Fruit fly (Drosophila melanogaster) whole organism, wandering third instar larva: Measurements from ENCODE around the gene CG8292.

ENCODE experiments used
- CG9705 ChIP-seq: fragments of 200-800 bp; sonication (Bioruptor generic); optimal IDR thresholded peaks from 2 replicates; lab custom pipeline; 2018; ENCODE audit warnings: missing biosample characterization, mild to moderate bottlenecking, missing genetic modification characterization
- Dif ChIP-seq: fragments of 200-275, 200-300 bp; sonication (Bioruptor generic); optimal IDR thresholded peaks from 2 replicates; lab custom pipeline; 2018; ENCODE audit warnings: missing biosample characterization, missing genetic modification characterization; ENCODE audit not compliant: partially characterized antibody
- GATAd ChIP-seq: sonication (Bioruptor generic); optimal IDR thresholded peaks from 2 replicates; lab custom pipeline; 2016; ENCODE audit warnings: missing biosample characterization, missing genetic modification characterization
- HLH106 ChIP-seq: fragments of 200-800 bp; optimal IDR thresholded peaks from 3 replicates; lab custom pipeline; 2019; ENCODE audit warnings: missing biosample characterization, mild to moderate bottlenecking, missing genetic modification characterization, moderate library complexity
- Hnf4 ChIP-seq: fragments of 200-800 bp; sonication (Bioruptor generic); optimal IDR thresholded peaks from 2 replicates; lab custom pipeline; 2016; ENCODE audit warnings: missing biosample characterization, mild to moderate bottlenecking, missing genetic modification characterization
- Hr78 ChIP-seq: fragments of >200 bp; optimal IDR thresholded peaks from 2 replicates; lab custom pipeline; 2017; ENCODE audit warnings: missing biosample characterization, missing genetic modification characterization
- Hr83 ChIP-seq: fragments of 200-300 bp; sonication (Bioruptor generic); optimal IDR thresholded peaks from 2 replicates; lab custom pipeline; 2016; ENCODE audit warnings: missing biosample characterization, mild to moderate bottlenecking, missing genetic modification characterization, moderate library complexity; ENCODE audit not compliant: poor library complexity, severe bottlenecking
- Jra ChIP-seq: sonication (Bioruptor generic); optimal IDR thresholded peaks from 2 replicates; lab custom pipeline; 2016; ENCODE audit warnings: missing biosample characterization, missing genetic modification characterization
- Mio ChIP-seq: sonication (Bioruptor generic); optimal IDR thresholded peaks from 2 replicates; lab custom pipeline; 2016; ENCODE audit warnings: missing biosample characterization, missing genetic modification characterization
- N ChIP-seq: fragments of >200 bp; optimal IDR thresholded peaks from 2 replicates; lab custom pipeline; 2018; ENCODE audit warnings: missing biosample characterization, missing external identifiers, missing genetic modification characterization
- OdsH ChIP-seq: fragments of 200-800 bp; sonication (Bioruptor generic); optimal IDR thresholded peaks from 2 replicates; lab custom pipeline; 2016; ENCODE audit warnings: missing biosample characterization, mild to moderate bottlenecking, missing genetic modification characterization
- Sp1 ChIP-seq: fragments of 200-800 bp; sonication (Bioruptor generic); optimal IDR thresholded peaks from 3 replicates; lab custom pipeline; 2019; ENCODE audit warnings: missing biosample characterization, mild to moderate bottlenecking, missing genetic modification characterization, moderate library complexity
- br ChIP-seq: fragments of 200-800 bp; sonication (Bioruptor generic); optimal IDR thresholded peaks from 2 replicates; lab custom pipeline; 2016; ENCODE audit warnings: missing biosample characterization, missing genetic modification characterization
- brk ChIP-seq: fragments of 200-800 bp; sonication (Bioruptor generic); optimal IDR thresholded peaks from 2 replicates; lab custom pipeline; 2016; ENCODE audit warnings: missing biosample characterization, mild to moderate bottlenecking, missing genetic modification characterization
- dmrt93B ChIP-seq: fragments of 200-800 bp; sonication (Bioruptor generic); optimal IDR thresholded peaks from 2 replicates; lab custom pipeline; 2018; ENCODE audit warnings: missing biosample characterization, mild to moderate bottlenecking, missing genetic modification characterization
- dsf ChIP-seq: sonication (Bioruptor generic); optimal IDR thresholded peaks from 2 replicates; lab custom pipeline; 2016; ENCODE audit warnings: missing biosample characterization, missing genetic modification characterization, borderline replicate concordance
- foxo ChIP-seq, 2 experiments: fragments of 200-800 bp; sonication (Bioruptor generic); optimal IDR thresholded peaks; 2 replicates in 1 of 2; 3 replicates in 1 of 2; lab custom pipeline; 2016 to 2017; ENCODE audit warnings: missing biosample characterization in 2 of 2, missing genetic modification characterization in 2 of 2
- fru ChIP-seq: fragments of 200-800 bp; sonication (Bioruptor generic); optimal IDR thresholded peaks from 3 replicates; lab custom pipeline; 2016; ENCODE audit warnings: missing biosample characterization, mild to moderate bottlenecking, missing genetic modification characterization
- h ChIP-seq: fragments of 200-800 bp; sonication (Bioruptor generic); optimal IDR thresholded peaks from 3 replicates; lab custom pipeline; 2016; ENCODE audit warnings: missing biosample characterization, mild to moderate bottlenecking, missing genetic modification characterization
- jim ChIP-seq: fragments of 175-275, 200-325 bp; sonication (Bioruptor generic); optimal IDR thresholded peaks from 2 replicates; lab custom pipeline; 2016; ENCODE audit warnings: missing biosample characterization, mild to moderate bottlenecking, missing genetic modification characterization
- lola ChIP-seq: fragments of >200 bp; optimal IDR thresholded peaks from 2 replicates; lab custom pipeline; 2017; ENCODE audit warnings: missing biosample characterization, missing genetic modification characterization
- psq ChIP-seq: fragments of 200-800 bp; sonication (Bioruptor generic); optimal IDR thresholded peaks from 3 replicates; lab custom pipeline; 2017; ENCODE audit warnings: missing biosample characterization, mild to moderate bottlenecking, missing genetic modification characterization, moderate library complexity
- rgr ChIP-seq: fragments of 200-800 bp; sonication (Bioruptor generic); optimal IDR thresholded peaks from 3 replicates; lab custom pipeline; 2016; ENCODE audit warnings: missing biosample characterization, mild to moderate bottlenecking, missing genetic modification characterization
- sage ChIP-seq: fragments of 200-800 bp; sonication (Bioruptor generic); optimal IDR thresholded peaks from 2 replicates; lab custom pipeline; 2016; ENCODE audit warnings: missing biosample characterization, mild to moderate bottlenecking, missing genetic modification characterization
- sv ChIP-seq: fragments of 200-800 bp; sonication (Bioruptor generic); optimal IDR thresholded peaks from 3 replicates; lab custom pipeline; 2016; ENCODE audit warnings: missing biosample characterization, missing genetic modification characterization
- usp ChIP-seq: fragments of >200 bp; optimal IDR thresholded peaks from 2 replicates; lab custom pipeline; 2017; ENCODE audit warnings: missing biosample characterization, missing genetic modification characterization
- woc ChIP-seq: sonication (Bioruptor generic); optimal IDR thresholded peaks from 2 replicates; lab custom pipeline; 2016; ENCODE audit warnings: missing biosample characterization, mild to moderate bottlenecking, missing genetic modification characterization

Gene CG8292

DNA sequence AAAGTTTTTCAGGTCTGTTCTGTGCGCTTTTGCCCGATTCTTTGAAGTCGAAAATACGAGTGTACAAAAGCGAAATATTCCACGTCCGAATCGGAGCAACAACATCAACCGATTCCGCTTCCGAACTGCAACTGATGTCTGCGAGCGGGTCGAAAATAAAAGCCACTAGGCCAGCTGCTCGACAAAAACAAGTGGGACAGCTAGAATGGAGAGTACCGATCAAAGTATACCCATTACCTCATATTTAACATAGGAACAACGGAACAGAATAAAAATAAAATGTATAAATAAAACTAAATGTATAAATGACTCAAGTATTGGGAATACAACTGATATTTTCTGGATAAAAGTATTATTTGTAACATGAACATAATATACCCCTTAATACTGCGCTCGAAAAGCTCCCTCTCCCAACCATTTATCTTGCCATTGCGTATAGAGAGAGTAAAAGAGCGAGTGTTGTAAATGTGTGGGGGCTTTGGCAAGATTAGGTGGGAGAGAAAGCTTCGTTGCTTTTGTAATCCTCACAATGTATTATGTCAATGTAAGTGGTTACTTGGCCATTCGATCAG is 12.7 kb downstream of the CG8292 start, which contains the start of gene SLC5A11 (continued):
- TF ChIP-seq HLH106 (tag; lab: Kevin White, UChicago) (peak; percentile 96), lola (GFP tag; lab: Kevin White, UChicago) (no peak)

DNA sequence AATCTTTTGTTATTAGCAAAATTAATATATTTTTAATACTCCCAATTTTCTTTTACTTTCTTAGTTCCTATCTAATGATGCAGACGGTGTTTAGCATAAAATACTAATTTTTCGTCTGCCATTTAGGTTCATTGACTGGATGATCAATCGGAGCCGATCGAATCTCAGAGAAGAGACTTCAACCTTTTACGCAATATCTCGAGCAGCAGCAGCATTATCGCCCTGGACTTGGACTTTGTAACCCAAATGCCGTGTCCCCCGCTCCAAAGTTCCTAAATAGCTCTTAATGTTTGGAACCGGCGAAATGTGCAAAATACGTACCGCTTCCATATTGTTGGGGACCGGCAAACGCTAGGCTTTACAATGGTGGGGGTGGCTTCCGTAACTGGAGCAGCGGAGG is 13.5 kb downstream of the CG8292 start:
- no peak for TF ChIP-seq foxo (GFP tag; optimal IDR thresholded peaks at IDR 0.05; lab: Kevin White, UChicago)
- peak; percentile 60 for TF ChIP-seq Hnf4

DNA sequence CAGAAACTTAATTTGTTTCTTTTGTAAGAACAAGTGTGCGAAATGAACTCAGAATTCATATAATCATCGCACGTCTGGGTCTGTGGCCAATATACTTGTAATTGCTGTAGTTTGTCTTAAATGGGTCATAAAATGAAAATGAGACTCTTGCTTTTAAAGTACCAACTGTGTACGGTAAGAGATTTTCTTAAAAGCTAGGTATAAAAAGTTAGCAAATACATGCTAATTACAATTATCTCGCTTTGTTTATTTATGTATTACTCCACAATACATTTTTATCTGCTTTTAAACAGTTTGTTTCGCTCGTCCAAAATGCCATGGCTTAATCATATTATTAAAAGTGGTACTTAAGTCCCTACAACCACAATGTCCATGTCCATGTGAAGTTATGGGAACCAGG is 14.1 kb downstream of the CG8292 start:
- no peak for TF ChIP-seq sage (GFP tag; lab: Kevin White, UChicago)
- TF ChIP-seq fru = no peak
- no peak for TF ChIP-seq br (GFP tag; lab: Kevin White, UChicago)
- no peak for TF ChIP-seq Mio (GFP tag; lab: Kevin White, UChicago)
- no peak for TF ChIP-seq sv
- TF ChIP-seq jim (GFP tag; lab: Kevin White, UChicago) = no peak
- TF ChIP-seq usp (GFP tag; lab: Kevin White, UChicago) = no peak
- TF ChIP-seq N = no peak

DNA sequence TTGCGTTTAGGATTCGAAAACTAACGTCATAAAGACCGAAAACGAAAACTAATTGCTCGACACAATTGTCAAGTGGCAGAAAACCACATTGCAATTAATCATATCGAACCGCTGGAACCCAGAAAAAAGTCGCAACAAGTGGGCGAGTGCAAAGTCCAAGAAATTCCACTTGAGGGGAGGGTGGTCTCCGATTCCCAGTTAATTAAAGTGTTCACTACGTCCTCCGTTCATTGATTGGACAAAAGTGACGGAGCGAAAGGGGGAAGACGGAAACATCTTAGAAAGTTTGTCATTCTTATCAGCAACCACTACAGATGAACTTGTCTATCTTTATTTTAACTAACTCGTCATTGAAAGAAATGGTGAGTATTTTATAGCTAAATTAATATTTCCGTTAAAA is 15.2 kb downstream of the CG8292 start:
- TF ChIP-seq lola (GFP tag; lab: Kevin White, UChicago) = no peak
- no peak for TF ChIP-seq jim (GFP tag; lab: Kevin White, UChicago)
- peak; percentile 10 for TF ChIP-seq Hnf4

DNA sequence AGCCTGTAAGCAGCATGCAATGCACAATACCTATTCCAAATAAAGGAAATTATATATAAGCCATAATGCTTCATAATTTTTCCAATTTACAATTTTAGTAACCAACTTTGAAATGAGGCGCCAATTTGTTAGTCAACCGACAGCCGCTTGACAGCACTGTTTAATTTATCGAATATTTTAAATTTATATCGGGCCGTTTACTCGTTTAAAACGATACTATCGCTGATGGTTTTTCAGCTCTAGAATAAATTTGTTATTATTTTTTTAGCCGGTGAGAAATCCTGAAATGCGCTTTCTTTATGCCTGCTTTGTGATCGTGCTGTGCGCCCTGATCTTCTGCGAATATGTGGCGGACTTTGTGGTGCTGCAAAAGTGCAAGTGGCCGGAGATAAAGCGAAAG is 19.1 kb downstream of the CG8292 start, which contains the start of gene PGAP5:
Gene PGAP5, plus strand, starts transcription at position 126 of the 400 bp plus-strand sequence.
- TF ChIP-seq sv = peak; percentile 12
- peak; percentile 39 for TF ChIP-seq br (GFP tag; lab: Kevin White, UChicago)
- peak; percentile 3 for TF ChIP-seq Jra (GFP tag; lab: Kevin White, UChicago)
- peak; percentile 13 for TF ChIP-seq dsf (GFP tag; lab: Kevin White, UChicago)
- TF ChIP-seq Hr78 = no peak
- peak; percentile 10 for TF ChIP-seq Hr83
- no peak for TF ChIP-seq HLH106 (tag; lab: Kevin White, UChicago)
- peak; percentile 77 for TF ChIP-seq Hnf4

DNA sequence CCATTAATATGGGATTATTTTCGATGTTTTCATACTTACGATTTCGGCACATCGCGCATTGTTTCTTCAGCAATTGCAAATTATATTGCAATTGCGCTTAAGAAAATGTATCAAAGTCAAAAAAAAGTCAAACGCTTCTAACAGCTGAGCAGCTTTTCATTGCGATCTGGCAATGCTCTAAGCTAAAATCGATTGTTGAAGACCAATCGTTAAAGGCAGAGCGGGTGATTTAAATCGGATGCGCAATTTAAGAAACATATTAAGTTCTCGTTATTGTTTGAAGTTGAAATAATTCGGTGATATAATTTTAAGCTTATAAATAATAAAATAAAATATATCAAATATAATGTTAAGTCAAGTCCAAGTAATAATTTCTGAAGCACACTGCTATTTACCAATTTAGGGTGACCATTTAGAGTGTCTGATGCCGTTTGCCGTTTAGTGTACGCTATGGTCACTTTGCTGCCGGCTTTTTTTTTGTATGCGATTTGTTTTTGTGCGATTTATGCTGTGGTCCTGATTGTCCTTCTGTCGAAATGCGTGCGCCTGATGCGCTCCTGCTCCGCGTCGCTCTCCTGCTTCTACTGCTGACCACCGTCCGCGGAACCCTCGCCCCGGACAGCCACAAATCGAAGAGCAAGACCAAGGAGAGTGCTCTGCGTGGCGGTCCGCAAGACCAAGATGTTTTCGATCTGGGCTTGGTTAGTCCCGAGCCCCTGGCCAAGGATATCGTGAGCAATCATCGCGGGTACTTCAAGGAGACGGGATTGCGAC is 20.9 kb downstream of the CG8292 start, which contains the start of the genes CG8475 and CG8460:
Gene CG8475, minus strand, starts transcription at position 162 of the 774 bp plus-strand sequence.
Gene CG8460, plus strand, starts transcription at position 437 of the 774 bp plus-strand sequence.
- TF ChIP-seq GATAd (no peak), jim (GFP tag; lab: Kevin White, UChicago) (no peak), h (GFP tag; lab: Kevin White, UChicago) (no peak), foxo (GFP tag; optimal IDR thresholded peaks at IDR 0.05; lab: Kevin White, UChicago) (no peak), sage (GFP tag; lab: Kevin White, UChicago) (no peak), psq (GFP tag; lab: Kevin White, UChicago) (no peak), CG9705 (no peak), sv (no peak), OdsH (GFP tag; lab: Kevin White, UChicago) (no peak), brk (GFP tag; lab: Kevin White, UChicago) (no peak), Dif (no peak), woc (GFP tag; lab: Kevin White, UChicago) (no peak), Sp1 (no peak), Hnf4 (no peak)

DNA sequence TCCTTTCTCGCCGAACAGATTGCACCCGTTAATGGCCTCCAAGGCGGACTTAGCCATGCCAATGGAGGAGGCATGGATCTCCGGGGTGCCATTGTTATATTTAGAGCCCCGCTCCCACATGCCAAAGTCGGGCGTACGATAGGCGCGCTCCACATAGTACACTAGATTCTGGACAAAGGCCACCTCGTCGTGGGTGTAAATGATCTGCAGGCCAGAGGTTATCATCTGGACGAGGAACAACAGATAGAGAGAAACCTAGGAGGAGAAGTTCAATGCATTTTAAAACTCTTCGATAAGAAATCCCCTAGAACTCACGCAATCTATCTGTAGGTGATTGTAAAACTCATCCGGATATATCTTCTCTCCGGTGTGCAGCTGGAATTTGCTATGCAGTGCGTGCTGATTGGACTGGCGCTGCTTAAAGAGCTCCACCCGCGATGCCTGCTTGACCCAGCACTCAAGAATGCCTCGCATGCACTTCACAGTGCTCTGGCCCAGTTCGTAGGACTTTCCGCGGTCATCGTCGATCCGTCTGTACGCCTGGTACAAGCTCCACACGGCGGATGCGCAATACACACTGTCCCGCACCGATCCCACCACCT is 22.0 kb downstream of the CG8292 start:
- no peak for TF ChIP-seq jim (GFP tag; lab: Kevin White, UChicago)
- no peak for TF ChIP-seq dmrt93B (GFP tag; lab: Kevin White, UChicago)
- peak; percentile 15 for TF ChIP-seq br (GFP tag; lab: Kevin White, UChicago)
- TF ChIP-seq rgr (GFP tag; lab: Kevin White, UChicago) = no peak
